Worm (Caenorhabditis elegans) whole organism, L3 larva: ENCODE results near the gene F55A11.6.

Experiments used
- R02D3.7 ChIP-seq: fragments of 150-350 bp; optimal IDR thresholded peaks from 2 replicates; lab custom pipeline; 2014; ENCODE audit warnings: missing biosample characterization, missing genetic modification characterization
- ZK546.5 ChIP-seq: sonication (generic microtip); optimal IDR thresholded peaks from 2 replicates; lab custom pipeline; 2017; ENCODE audit warnings: missing biosample characterization, missing genetic modification characterization
- aly-2 ChIP-seq: fragments of 150-350 bp; optimal IDR thresholded peaks from 2 replicates; lab custom pipeline; 2014; ENCODE audit warnings: missing biosample characterization, missing genetic modification characterization
- ama-1 ChIP-seq: fragments of 150-350 bp; optimal IDR thresholded peaks from 2 replicates; lab custom pipeline; 2018
- ceh-16 ChIP-seq: sonication (generic microtip); optimal IDR thresholded peaks from 2 replicates; lab custom pipeline; 2017; ENCODE audit warnings: missing biosample characterization, missing genetic modification characterization
- ceh-28 ChIP-seq: fragments of 150-350 bp; optimal IDR thresholded peaks from 2 replicates; lab custom pipeline; 2014; ENCODE audit warnings: missing biosample characterization, missing genetic modification reagents, missing genetic modification characterization
- ceh-82 ChIP-seq: fragments of 150-350 bp; optimal IDR thresholded peaks from 2 replicates; lab custom pipeline; 2014; ENCODE audit warnings: missing biosample characterization, missing genetic modification characterization
- daf-12 ChIP-seq: fragments of 150-350 bp; optimal IDR thresholded peaks from 2 replicates; lab custom pipeline; 2014; ENCODE audit warnings: missing biosample characterization, missing genetic modification reagents, missing genetic modification characterization
- egl-27 ChIP-seq: sonication (generic microtip); optimal IDR thresholded peaks from 4 replicates; lab custom pipeline; 2017; ENCODE audit warnings: missing biosample characterization, missing genetic modification reagents, missing genetic modification characterization
- egl-5 ChIP-seq: fragments of 150-350 bp; optimal IDR thresholded peaks from 2 replicates; lab custom pipeline; 2017; ENCODE audit warnings: missing biosample characterization, missing genetic modification reagents, missing genetic modification characterization, inconsistent platforms
- elt-1 ChIP-seq: fragments of 150-350 bp; optimal IDR thresholded peaks from 2 replicates; lab custom pipeline; 2014; ENCODE audit warnings: missing biosample characterization, missing genetic modification characterization
- elt-2 ChIP-seq: sonication (generic microtip); optimal IDR thresholded peaks from 2 replicates; lab custom pipeline; 2016; ENCODE audit warnings: missing genetic modification reagents, mild to moderate bottlenecking, missing genetic modification characterization, missing compliant biosample characterization
- elt-3 ChIP-seq, 3 experiments: fragments of 150-350 bp in 1 of 3; sonication (generic microtip) in 2 of 3; optimal IDR thresholded peaks; 2 replicates in 2 of 3; 4 replicates in 1 of 3; lab custom pipeline; 2014 to 2017; ENCODE audit warnings: missing biosample characterization in 3 of 3, missing genetic modification characterization in 3 of 3
- fkh-10 ChIP-seq: sonication (generic microtip); optimal IDR thresholded peaks from 2 replicates; lab custom pipeline; 2017; ENCODE audit warnings: missing biosample characterization, missing genetic modification reagents, missing genetic modification characterization
- fkh-2 ChIP-seq: fragments of 150-350 bp; optimal IDR thresholded peaks from 2 replicates; lab custom pipeline; 2014; ENCODE audit warnings: missing biosample characterization, missing genetic modification reagents, missing genetic modification characterization
- hmg-11 ChIP-seq: sonication (generic microtip); optimal IDR thresholded peaks from 2 replicates; lab custom pipeline; 2016; ENCODE audit warnings: missing genetic modification characterization, missing compliant biosample characterization
- lin-15B ChIP-seq: fragments of 150-350 bp; optimal IDR thresholded peaks from 2 replicates; lab custom pipeline; 2014; ENCODE audit warnings: missing biosample characterization, missing genetic modification characterization
- lin-39 ChIP-seq: fragments of 150-350 bp; optimal IDR thresholded peaks from 2 replicates; lab custom pipeline; 2018; ENCODE audit warnings: missing biosample characterization, missing genetic modification reagents, missing genetic modification characterization
- lsy-12 ChIP-seq: sonication (generic microtip); optimal IDR thresholded peaks from 2 replicates; lab custom pipeline; 2016; ENCODE audit warnings: mild to moderate bottlenecking, missing genetic modification characterization, missing compliant biosample characterization
- mml-1 ChIP-seq: fragments of 150-350 bp; sonication (generic microtip); optimal IDR thresholded peaks from 3 replicates; lab custom pipeline; 2014; ENCODE audit warnings: missing biosample characterization, missing genetic modification characterization
- nfya-1 ChIP-seq: sonication (generic microtip); optimal IDR thresholded peaks from 2 replicates; lab custom pipeline; 2017; ENCODE audit warnings: missing genetic modification characterization, mild to moderate bottlenecking, missing compliant biosample characterization, antibody characterized with exemption, moderate library complexity; ENCODE audit not compliant: insufficient read depth
- nhr-11 ChIP-seq: fragments of 150-350 bp; optimal IDR thresholded peaks from 2 replicates; lab custom pipeline; 2014; ENCODE audit warnings: missing biosample characterization, missing genetic modification characterization
- nhr-23 ChIP-seq: fragments of 150-350 bp; optimal IDR thresholded peaks from 2 replicates; lab custom pipeline; 2014; ENCODE audit warnings: missing biosample characterization, missing genetic modification reagents, missing genetic modification characterization
- nhr-237 ChIP-seq: fragments of 150-350 bp; optimal IDR thresholded peaks from 2 replicates; lab custom pipeline; 2014; ENCODE audit warnings: missing biosample characterization, missing genetic modification characterization
- nhr-25 ChIP-seq: sonication (generic microtip); optimal IDR thresholded peaks from 2 replicates; lab custom pipeline; 2017; ENCODE audit warnings: missing biosample characterization, missing genetic modification characterization
- nhr-43 ChIP-seq: sonication (generic microtip); optimal IDR thresholded peaks from 2 replicates; lab custom pipeline; 2016; ENCODE audit warnings: mild to moderate bottlenecking, missing genetic modification characterization, missing compliant biosample characterization; ENCODE audit not compliant: poor library complexity, severe bottlenecking
- nhr-76 ChIP-seq: fragments of 150-350 bp; sonication (generic microtip); optimal IDR thresholded peaks from 5 replicates; lab custom pipeline; 2014; ENCODE audit warnings: missing biosample characterization, missing genetic modification characterization
- nhr-77 ChIP-seq: fragments of 150-350 bp; optimal IDR thresholded peaks from 2 replicates; lab custom pipeline; 2014; ENCODE audit warnings: missing biosample characterization, missing genetic modification characterization
- pha-4 ChIP-seq: fragments of 150-350 bp; optimal IDR thresholded peaks from 2 replicates; lab custom pipeline; 2014; ENCODE audit warnings: missing biosample characterization, missing genetic modification reagents, missing genetic modification characterization
- pqm-1 ChIP-seq: fragments of 150-350 bp; optimal IDR thresholded peaks from 2 replicates; lab custom pipeline; 2017; ENCODE audit warnings: missing biosample characterization, missing genetic modification characterization, inconsistent platforms
- skn-1 ChIP-seq: fragments of 150-350 bp; optimal IDR thresholded peaks from 2 replicates; lab custom pipeline; 2014; ENCODE audit warnings: missing biosample characterization, missing genetic modification characterization
- snpc-4 ChIP-seq: fragments of 150-350 bp; optimal IDR thresholded peaks from 2 replicates; lab custom pipeline; 2014; ENCODE audit warnings: missing biosample characterization, missing genetic modification characterization
- tbx-2 ChIP-seq: sonication (generic microtip); optimal IDR thresholded peaks from 2 replicates; lab custom pipeline; 2016; ENCODE audit warnings: mild to moderate bottlenecking, missing genetic modification characterization, missing compliant biosample characterization
- unc-39 ChIP-seq: sonication (generic microtip); optimal IDR thresholded peaks from 4 replicates; lab custom pipeline; 2017; ENCODE audit warnings: missing biosample characterization, missing genetic modification characterization
- unc-62 ChIP-seq: fragments of 150-350 bp; sonication (generic microtip); optimal IDR thresholded peaks from 4 replicates; lab custom pipeline; 2014; ENCODE audit warnings: missing biosample characterization, missing genetic modification reagents, missing genetic modification characterization
- zag-1 ChIP-seq: fragments of 150-350 bp; optimal IDR thresholded peaks from 2 replicates; lab custom pipeline; 2014; ENCODE audit warnings: missing biosample characterization, missing genetic modification characterization
- ztf-11 ChIP-seq: fragments of 150-350 bp; optimal IDR thresholded peaks from 2 replicates; lab custom pipeline; 2014; ENCODE audit warnings: missing biosample characterization, missing genetic modification characterization
- ztf-4 ChIP-seq: fragments of 150-350 bp; optimal IDR thresholded peaks from 2 replicates; lab custom pipeline; 2014; ENCODE audit warnings: missing biosample characterization, missing genetic modification characterization

F55A11.6 gene

DNA sequence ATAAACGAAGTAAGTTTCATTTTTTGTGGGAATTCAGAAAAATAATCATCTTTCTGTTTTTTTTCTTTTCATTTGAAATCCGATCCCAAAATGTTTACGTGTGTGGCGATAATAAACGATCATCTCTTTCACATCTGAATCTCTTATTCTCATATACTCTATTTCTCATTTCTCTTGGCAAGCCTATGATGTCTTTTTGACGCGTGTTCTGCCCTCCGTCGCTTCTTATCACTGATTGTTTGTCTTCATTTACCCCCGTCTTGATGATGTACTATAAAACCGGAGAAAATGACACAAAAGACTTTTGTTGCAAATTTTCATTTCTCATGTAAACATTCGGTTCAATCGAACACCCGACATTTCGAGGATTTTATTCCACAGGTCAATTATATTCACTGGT, 1.2 kb downstream of the F55A11.6 start (continued):
- no peak for TF ChIP-seq fkh-2 (tag; lab: Kevin White, UChicago)
- TF ChIP-seq daf-12: no peak
- TF ChIP-seq egl-5 (tag; lab: Kevin White, UChicago): peak; percentile 47
- peak; percentile 62 for TF ChIP-seq elt-2 (tag; lab: Kevin White, UChicago)
- no peak for TF ChIP-seq nhr-25 (tag; lab: Kevin White, UChicago)
- no peak for TF ChIP-seq nhr-11
- no peak for TF ChIP-seq zag-1 (tag; lab: Kevin White, UChicago)
- no peak for TF ChIP-seq elt-1 (tag; lab: Kevin White, UChicago)
- TF ChIP-seq mml-1 (tag; lab: Kevin White, UChicago): no peak
- TF ChIP-seq tbx-2: no peak
- TF ChIP-seq lin-15B (tag; lab: Kevin White, UChicago): no peak
- TF ChIP-seq nhr-43 (tag; lab: Kevin White, UChicago): no peak
- no peak for TF ChIP-seq ceh-28 (tag; lab: Kevin White, UChicago)

DNA sequence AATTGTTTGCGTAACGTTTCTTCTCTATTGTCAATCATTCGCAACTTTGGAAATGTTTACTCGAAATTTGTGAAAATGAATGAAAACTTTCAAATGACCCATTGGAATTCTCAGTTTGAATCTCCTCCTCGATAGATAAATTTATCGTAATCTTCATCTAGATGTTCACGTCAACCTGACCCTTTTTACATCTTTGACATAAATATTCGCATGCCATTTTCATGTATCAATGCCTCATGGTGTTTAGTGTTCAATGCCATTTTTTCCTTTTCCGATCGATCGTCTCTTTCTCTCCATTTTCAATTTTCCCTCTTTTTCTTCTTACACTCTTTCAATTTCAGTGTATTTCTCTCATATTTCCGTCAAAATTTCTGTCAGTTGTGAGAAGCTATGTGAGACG, 2.7 kb downstream of the F55A11.6 start:
- TF ChIP-seq ceh-82 (no peak), mml-1 (tag; lab: Kevin White, UChicago) (no peak), elt-3 (tag; optimal IDR thresholded peaks at IDR 0.05; lab: Kevin White, UChicago) (no peak), nhr-23 (tag; lab: Kevin White, UChicago) (peak; percentile 51), nhr-25 (tag; lab: Kevin White, UChicago) (peak; percentile 73), pha-4 (tag; lab: Kevin White, UChicago) (no peak), lsy-12 (no peak), nhr-77 (tag; lab: Kevin White, UChicago) (no peak), elt-2 (tag; lab: Kevin White, UChicago) (no peak), elt-1 (tag; lab: Kevin White, UChicago) (peak; percentile 95)
- TF ChIP-seq, all 47 proteins: peak for 3

DNA sequence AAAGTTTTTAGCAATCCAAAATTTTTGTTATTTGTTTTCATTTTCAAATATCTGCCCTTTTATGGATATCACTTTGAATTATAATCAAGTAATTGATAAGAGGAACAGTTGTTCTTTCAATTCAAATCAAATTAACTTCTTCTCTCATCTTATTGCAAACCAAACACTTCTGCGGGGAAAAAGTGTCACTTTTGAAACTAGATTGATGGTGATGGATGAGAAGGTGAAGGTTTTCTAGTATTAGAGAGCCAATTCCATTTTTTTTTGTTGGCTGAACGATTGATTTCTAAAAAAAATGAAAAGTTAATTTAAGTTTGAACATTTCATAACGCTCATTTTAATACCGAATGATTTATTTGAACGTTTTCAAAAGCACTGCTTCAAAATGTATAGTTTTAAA, 3.2 kb downstream of the F55A11.6 start:
- TF ChIP-seq nhr-23 (tag; lab: Kevin White, UChicago) (no peak), unc-62 (GFP tag; lab: Kevin White, UChicago) (peak; percentile 89)
- TF ChIP-seq, all 47 proteins: peak for 1

DNA sequence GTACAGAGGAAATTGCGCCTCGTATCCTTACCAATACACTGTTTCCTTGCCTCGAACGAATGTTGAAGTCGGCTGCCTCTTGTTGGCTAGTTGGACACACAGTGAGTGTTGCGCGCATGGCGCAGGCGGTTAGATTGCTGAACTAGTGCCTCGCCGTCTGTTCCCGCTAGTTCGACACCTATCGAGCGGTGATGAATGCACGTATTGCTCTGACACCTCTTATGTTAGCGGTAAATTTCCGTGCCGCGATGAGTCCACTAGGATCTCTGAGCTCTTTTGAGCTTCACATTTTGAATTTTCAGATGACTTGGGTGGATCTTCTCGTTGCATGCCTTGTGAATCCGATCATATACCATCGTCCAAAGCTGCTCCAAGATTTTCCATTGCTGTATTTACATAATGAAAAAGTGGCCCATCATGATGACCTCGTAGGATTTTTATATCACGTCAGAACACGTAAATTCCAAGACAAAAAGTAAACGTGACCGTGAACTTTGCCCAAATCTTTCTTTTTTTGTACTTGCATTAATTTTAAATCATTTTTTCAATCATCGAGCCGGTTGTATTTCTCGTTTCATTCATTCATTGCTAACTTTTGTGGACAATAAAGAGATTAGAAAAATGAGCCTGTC, 6.3 kb downstream of the F55A11.6 start, which contains the start of gene F55A11.11:
Gene F55A11.11 (plus strand): TSS at position 341 of the 632 bp plus-strand sequence.
- peak; percentile 58 for TF ChIP-seq nfya-1 (tag; lab: Kevin White, UChicago)
- TF ChIP-seq elt-3 (tag; optimal IDR thresholded peaks at IDR 0.05; lab: Kevin White, UChicago): peak in 1 of 3 experiments; percentile 4
- peak; percentile 60 for TF ChIP-seq nhr-23 (tag; lab: Kevin White, UChicago)
- peak; percentile 86 for TF ChIP-seq nhr-43 (tag; lab: Kevin White, UChicago)
- TF ChIP-seq R02D3.7 (tag; lab: Kevin White, UChicago): peak; percentile 13
- no peak for TF ChIP-seq nhr-76 (tag; lab: Kevin White, UChicago)
- no peak for TF ChIP-seq aly-2 (tag; lab: Kevin White, UChicago)
- TF ChIP-seq hmg-11 (tag; lab: Kevin White, UChicago): peak; percentile 98
- no peak for TF ChIP-seq ZK546.5
- TF ChIP-seq skn-1 (tag; lab: Kevin White, UChicago): peak; percentile 49
- TF ChIP-seq pha-4 (tag; lab: Kevin White, UChicago): peak; percentile 78
- peak; percentile 96 for TF ChIP-seq lin-39 (tag; lab: Kevin White, UChicago)
- TF ChIP-seq ama-1 (lab: Kevin White, UChicago): peak; percentile 80
- TF ChIP-seq pqm-1: peak; percentile 46
- TF ChIP-seq ceh-16 (tag; lab: Kevin White, UChicago): peak; percentile 42
- peak; percentile 45 for TF ChIP-seq snpc-4 (tag; lab: Kevin White, UChicago)
- no peak for TF ChIP-seq mml-1 (tag; lab: Kevin White, UChicago)
- TF ChIP-seq egl-5 (tag; lab: Kevin White, UChicago): peak; percentile 64
- peak; percentile 85 for TF ChIP-seq lsy-12
- peak; percentile 0 for TF ChIP-seq elt-1 (tag; lab: Kevin White, UChicago)
- TF ChIP-seq elt-2 (tag; lab: Kevin White, UChicago): peak; percentile 60
- TF ChIP-seq unc-62 (GFP tag; lab: Kevin White, UChicago): no peak
- no peak for TF ChIP-seq unc-39 (tag; lab: Kevin White, UChicago)
- TF ChIP-seq fkh-10 (GFP tag; lab: Kevin White, UChicago): no peak
- TF ChIP-seq ztf-11 (tag; lab: Kevin White, UChicago): no peak
- TF ChIP-seq nhr-25 (tag; lab: Kevin White, UChicago): peak; percentile 65
- TF ChIP-seq ztf-4 (tag; lab: Kevin White, UChicago): peak; percentile 75
- TF ChIP-seq tbx-2: peak; percentile 78
- TF ChIP-seq egl-27 (tag; lab: Kevin White, UChicago): peak; percentile 64
- TF ChIP-seq lin-15B (tag; lab: Kevin White, UChicago): peak; percentile 43
- TF ChIP-seq nhr-237 (tag; lab: Kevin White, UChicago): no peak
